Fruit fly (Drosophila melanogaster) whole organism, embryonic: ENCODE results near the gene Adgf-D.
A peak's percentile ranks its signal among the peaks of the same experiment; 100 is the strongest.

Source experiments
- Atf6 ChIP-seq: fragments of 200-800 bp; sonication (Bioruptor generic); IDR thresholded peaks from 2 replicates; pipeline ENCODE4 v1.3.6; 2022; ENCODE audit warnings: missing biosample characterization, missing genetic modification characterization
- CG10431 ChIP-seq: fragments of 200-800 bp; sonication (Bioruptor generic); optimal IDR thresholded peaks from 3 replicates; lab custom pipeline; 2018; ENCODE audit warnings: missing biosample characterization, mild to moderate bottlenecking, missing genetic modification characterization
- CG10979 ChIP-seq: fragments of 200-800 bp; sonication (Bioruptor generic); optimal IDR thresholded peaks from 2 replicates; lab custom pipeline; 2018; ENCODE audit warnings: missing biosample characterization, mild to moderate bottlenecking, missing genetic modification characterization, moderate library complexity
- CG12104 ChIP-seq: fragments of 200-800 bp; sonication (Bioruptor generic); optimal IDR thresholded peaks from 3 replicates; lab custom pipeline; 2016; ENCODE audit warnings: missing biosample characterization, missing genetic modification characterization
- CG12659 ChIP-seq: fragments of 200-800 bp; sonication (Bioruptor generic); optimal IDR thresholded peaks from 3 replicates; lab custom pipeline; 2017; ENCODE audit warnings: mild to moderate bottlenecking, missing biosample characterization, missing genetic modification reagents, missing genetic modification characterization
- CG14441 ChIP-seq: fragments of 200-800 bp; sonication (Bioruptor generic); IDR thresholded peaks from 2 replicates; pipeline ENCODE4 v1.3.6; 2022; ENCODE audit warnings: missing biosample characterization, missing genetic modification characterization
- CG1603 ChIP-seq: fragments of 200-800 bp; sonication (Bioruptor generic); optimal IDR thresholded peaks from 2 replicates; lab custom pipeline; 2019; ENCODE audit warnings: missing biosample characterization, mild to moderate bottlenecking, missing genetic modification characterization, moderate library complexity
- CG18619 ChIP-seq: fragments of 200-800 bp; sonication (Bioruptor generic); optimal IDR thresholded peaks from 3 replicates; lab custom pipeline; 2017; ENCODE audit warnings: missing biosample characterization, mild to moderate bottlenecking, missing genetic modification characterization
- CG3407 ChIP-seq: fragments of 200-800 bp; sonication (Bioruptor generic); optimal IDR thresholded peaks from 2 replicates; lab custom pipeline; 2018; ENCODE audit warnings: missing biosample characterization, mild to moderate bottlenecking, missing genetic modification characterization
- CG4360 ChIP-seq: fragments of 200-800 bp; sonication (Bioruptor generic); IDR thresholded peaks from 2 replicates; pipeline ENCODE4 v1.3.6; 2022; ENCODE audit warnings: missing biosample characterization, missing genetic modification characterization
- CG43689 ChIP-seq: fragments of 200-800 bp; sonication (Bioruptor generic); IDR thresholded peaks from 2 replicates; pipeline ENCODE4 v1.3.6; 2022; ENCODE audit warnings: missing biosample characterization, missing genetic modification characterization
- CG4707 ChIP-seq: fragments of 200-800 bp; sonication (Bioruptor generic); optimal IDR thresholded peaks from 2 replicates; lab custom pipeline; 2018; ENCODE audit warnings: missing biosample characterization, mild to moderate bottlenecking, missing genetic modification characterization, moderate library complexity
- CG6654 ChIP-seq: fragments of 200-800 bp; sonication (Bioruptor generic); optimal IDR thresholded peaks from 2 replicates; lab custom pipeline; 2017; ENCODE audit warnings: missing biosample characterization, mild to moderate bottlenecking, missing genetic modification characterization
- CG7357 ChIP-seq: fragments of 200-800 bp; sonication (Bioruptor generic); IDR thresholded peaks from 3 replicates; pipeline ENCODE4 v1.3.6; 2022; ENCODE audit warnings: missing biosample characterization, missing genetic modification characterization
- CG7372 ChIP-seq: fragments of 200-800 bp; sonication (Bioruptor generic); IDR thresholded peaks from 2 replicates; pipeline ENCODE4 v1.3.6; 2022; ENCODE audit warnings: missing biosample characterization, missing genetic modification characterization
- CG7556 ChIP-seq: fragments of 200-800 bp; sonication (Bioruptor generic); optimal IDR thresholded peaks from 2 replicates; lab custom pipeline; 2017; ENCODE audit warnings: missing biosample characterization, mild to moderate bottlenecking, missing genetic modification characterization
- CG7745 ChIP-seq: fragments of 200-800 bp; sonication (Bioruptor generic); optimal IDR thresholded peaks from 2 replicates; lab custom pipeline; 2018; ENCODE audit warnings: missing biosample characterization, mild to moderate bottlenecking, missing genetic modification characterization, moderate library complexity
- CG7963 ChIP-seq: fragments of 200-800 bp; sonication (Bioruptor generic); IDR thresholded peaks from 3 replicates; pipeline ENCODE4 v1.3.6; 2022; ENCODE audit warnings: missing biosample characterization, missing genetic modification characterization; ENCODE audit not compliant: partially characterized antibody
- CG8290 ChIP-seq, 3 experiments: fragments of 200-800 bp; sonication (Bioruptor generic); optimal IDR thresholded peaks; 2 replicates each; lab custom pipeline; 2016 to 2019; ENCODE audit warnings: missing biosample characterization in 3 of 3, missing genetic modification characterization in 3 of 3, mild to moderate bottlenecking in 2 of 3, moderate library complexity in 1 of 3
- ERR ChIP-seq: fragments of 200-800 bp; sonication (Bioruptor generic); optimal IDR thresholded peaks from 2 replicates; lab custom pipeline; 2016; ENCODE audit warnings: missing biosample characterization, missing genetic modification characterization
- HLH4C ChIP-seq: fragments of 200-800 bp; sonication (Bioruptor generic); IDR thresholded peaks from 3 replicates; pipeline ENCODE4 v1.3.6; 2022; ENCODE audit warnings: missing biosample characterization, missing genetic modification characterization; ENCODE audit not compliant: partially characterized antibody
- Hmr ChIP-seq: fragments of 200-800 bp; sonication (Bioruptor generic); optimal IDR thresholded peaks from 3 replicates; lab custom pipeline; 2017; ENCODE audit warnings: mild to moderate bottlenecking, missing biosample characterization, missing genetic modification reagents, missing genetic modification characterization
- Hr78 ChIP-seq, 2 experiments: fragments of 200-800 bp in 1 of 2; fragments of >200 bp in 1 of 2; sonication (Bioruptor generic) in 1 of 2; optimal IDR thresholded peaks; 2 replicates each; lab custom pipeline; 2017 to 2019; ENCODE audit warnings: missing biosample characterization in 2 of 2, missing genetic modification characterization in 2 of 2, mild to moderate bottlenecking in 1 of 2, moderate library complexity in 1 of 2
- MTF-1 ChIP-seq: fragments of 200-800 bp; sonication (Bioruptor generic); optimal IDR thresholded peaks from 2 replicates; lab custom pipeline; 2018; ENCODE audit warnings: missing biosample characterization, mild to moderate bottlenecking, missing genetic modification characterization, borderline replicate concordance
- NC2α ChIP-seq: fragments of 200-800 bp; sonication (Bioruptor generic); optimal IDR thresholded peaks from 2 replicates; lab custom pipeline; 2016; ENCODE audit warnings: missing biosample characterization, missing genetic modification characterization
- Side ChIP-seq: fragments of 200-800 bp; sonication (Bioruptor generic); optimal IDR thresholded peaks from 2 replicates; lab custom pipeline; 2016; ENCODE audit warnings: missing biosample characterization, missing genetic modification characterization
- ab ChIP-seq: fragments of 200-800 bp; sonication (Bioruptor generic); optimal IDR thresholded peaks from 2 replicates; lab custom pipeline; 2016; ENCODE audit warnings: missing biosample characterization, missing genetic modification characterization
- cad ChIP-seq: fragments of >200 bp; optimal IDR thresholded peaks from 2 replicates; lab custom pipeline; 2017; ENCODE audit warnings: missing biosample characterization, missing genetic modification characterization
- cas ChIP-seq: fragments of 200-800 bp; sonication (Bioruptor generic); IDR thresholded peaks from 2 replicates; pipeline ENCODE4 v1.3.6; 2022; ENCODE audit warnings: missing biosample characterization, missing genetic modification characterization
- chn ChIP-seq: fragments of 200-800 bp; sonication (Bioruptor generic); optimal IDR thresholded peaks from 2 replicates; lab custom pipeline; 2016; ENCODE audit warnings: missing biosample characterization, missing genetic modification characterization
- crp ChIP-seq, 2 experiments: fragments of 200-800 bp; sonication (Bioruptor generic); optimal IDR thresholded peaks; 2 replicates in 1 of 2; 3 replicates in 1 of 2; lab custom pipeline; 2017; ENCODE audit warnings: missing biosample characterization in 2 of 2, missing genetic modification characterization in 2 of 2, mild to moderate bottlenecking in 1 of 2, moderate library complexity in 1 of 2
- da ChIP-seq: fragments of 200-800 bp; sonication (Bioruptor generic); optimal IDR thresholded peaks from 2 replicates; lab custom pipeline; 2016; ENCODE audit warnings: missing biosample characterization, missing genetic modification characterization
- danr ChIP-seq: fragments of 200-800 bp; sonication (Bioruptor generic); IDR thresholded peaks from 2 replicates; pipeline ENCODE4 v1.3.6; 2022; ENCODE audit warnings: missing biosample characterization, missing genetic modification characterization
- disco-r ChIP-seq: fragments of 200-800 bp; sonication (Bioruptor generic); optimal IDR thresholded peaks from 2 replicates; lab custom pipeline; 2016; ENCODE audit warnings: missing biosample characterization, missing genetic modification characterization
- en ChIP-seq: fragments of 200-800 bp; sonication (Bioruptor generic); optimal IDR thresholded peaks from 2 replicates; lab custom pipeline; 2016; ENCODE audit warnings: missing biosample characterization, missing genetic modification characterization
- esg ChIP-seq: fragments of 200-800 bp; sonication (Bioruptor generic); conservative IDR thresholded peaks from 2 replicates; pipeline ENCODE4 v1.3.6; 2022; ENCODE audit warnings: missing biosample characterization, missing genetic modification characterization
- ewg ChIP-seq: fragments of 200-800 bp; sonication (Bioruptor generic); optimal IDR thresholded peaks from 3 replicates; lab custom pipeline; 2017; ENCODE audit warnings: mild to moderate bottlenecking, missing biosample characterization, missing genetic modification reagents, missing genetic modification characterization
- fu2 ChIP-seq: fragments of 200-800 bp; sonication (Bioruptor generic); optimal IDR thresholded peaks from 2 replicates; lab custom pipeline; 2016; ENCODE audit warnings: missing biosample characterization, missing genetic modification characterization
- gcm2 ChIP-seq: fragments of 200-800 bp; sonication (Bioruptor generic); optimal IDR thresholded peaks from 2 replicates; lab custom pipeline; 2016; ENCODE audit warnings: missing biosample characterization, missing genetic modification characterization
- jigr1 ChIP-seq: fragments of 200-800 bp; sonication (Bioruptor generic); IDR thresholded peaks from 3 replicates; pipeline ENCODE4 v1.3.6; 2022; ENCODE audit warnings: missing biosample characterization, missing genetic modification characterization
- nerfin-2 ChIP-seq: fragments of 200-800 bp; sonication (Bioruptor generic); IDR thresholded peaks from 2 replicates; pipeline ENCODE4 v1.3.6; 2022; ENCODE audit warnings: missing biosample characterization, missing genetic modification characterization; ENCODE audit not compliant: partially characterized antibody
- otp ChIP-seq: fragments of 200-800 bp; sonication (Bioruptor generic); IDR thresholded peaks from 3 replicates; pipeline ENCODE4, ENCODE4 v1.3.6; 2022; ENCODE audit warnings: missing biosample characterization, missing genetic modification characterization
- pan ChIP-seq, 4 experiments: fragments of >200 bp in 3 of 4; fragments of 200-800 bp in 1 of 4; sonication (Bioruptor generic) in 1 of 4; optimal IDR thresholded peaks in 3 of 4; IDR thresholded peaks in 1 of 4; 2 replicates each; pipeline versions ENCODE4 v1.3.6 to Lab custom; 2017 to 2022; ENCODE audit warnings: missing biosample characterization in 2 of 4, missing genetic modification characterization in 2 of 4, mixed read lengths in 1 of 4
- sqz ChIP-seq: fragments of 200-800 bp; sonication (Bioruptor generic); optimal IDR thresholded peaks from 3 replicates; lab custom pipeline; 2018; ENCODE audit warnings: missing biosample characterization, mild to moderate bottlenecking, missing genetic modification characterization
- tll ChIP-seq, 2 experiments: fragments of 200-800 bp in 1 of 2; fragments of >200 bp in 1 of 2; sonication (Bioruptor generic) in 1 of 2; optimal IDR thresholded peaks; 2 replicates each; lab custom pipeline; 2017 to 2019; ENCODE audit warnings: missing biosample characterization in 2 of 2, missing genetic modification characterization in 2 of 2, mild to moderate bottlenecking in 1 of 2, moderate library complexity in 1 of 2
- toy ChIP-seq: fragments of 200-800 bp; sonication (Bioruptor generic); IDR thresholded peaks from 2 replicates; pipeline ENCODE4 v1.3.6; 2022; ENCODE audit warnings: missing biosample characterization, missing genetic modification characterization
- tx ChIP-seq: fragments of 200-800 bp; sonication (Bioruptor generic); optimal IDR thresholded peaks from 2 replicates; lab custom pipeline; 2016; ENCODE audit warnings: missing biosample characterization, missing genetic modification characterization

The Adgf-D gene

dm6 chr3R:13660924-13661659 lies 44.1 kb downstream of the Adgf-D start, which contains the start of gene B52 (continued):
- TF ChIP-seq CG6654 (GFP tag; lab: Kevin White, UChicago) (no peak), jigr1 (GFP tag; lab: Robert Waterston, UW) (no peak), Atf6 (peak; percentile 57), otp (GFP tag; lab: Robert Waterston, UW) (peak; percentile 81; the same call in 2 of the 3 replicates), CG43689 (GFP tag; lab: Robert Waterston, UW) (no peak), sqz (GFP tag; lab: Kevin White, UChicago) (peak; percentile 67), Side (peak; percentile 68), CG1603 (tag; lab: Kevin White, UChicago) (peak; percentile 83), CG4707 (GFP tag; lab: Kevin White, UChicago) (peak; percentile 82), fu2 (GFP tag; lab: Kevin White, UChicago) (peak; percentile 17), Hr78 (GFP tag; optimal IDR thresholded peaks at IDR 0.05; lab: Kevin White, UChicago) (no peak), CG7372 (GFP tag; lab: Robert Waterston, UW) (no peak; the same call in 1 of the 2 replicates), pan (optimal IDR thresholded peaks at IDR 0.05; lab: Kevin White, UChicago) (no peak), pan (GFP tag; optimal IDR thresholded peaks at IDR 0.05 in 1 of 2, IDR thresholded peaks at IDR 0.05 in 1 of 2) (peak in 1 of 2 experiments; percentile 65), da (GFP tag; lab: Kevin White, UChicago) (peak; percentile 51), CG14441 (peak; percentile 47; the same call in 1 of the 2 replicates), CG7963 (GFP tag; lab: Robert Waterston, UW) (0 out of 3 replicates have a peak, but pooled peaks have one; percentile 28), tll (GFP tag; optimal IDR thresholded peaks at IDR 0.05; lab: Kevin White, UChicago) (peak in 1 of 2 experiments; percentile 45), ewg (GFP tag; lab: Kevin White, UChicago) (peak; percentile 44), CG18619 (GFP tag; lab: Kevin White, UChicago) (peak; percentile 72), CG7745 (tag; lab: Kevin White, UChicago) (no peak), Hmr (peak; percentile 77), NC2α (GFP tag; lab: Kevin White, UChicago) (peak; percentile 1), gcm2 (GFP tag; lab: Kevin White, UChicago) (peak; percentile 31), crp (GFP tag; optimal IDR thresholded peaks at IDR 0.05; lab: Kevin White, UChicago) (peak in 1 of 2 experiments; percentile 20), ERR (peak; percentile 16), nerfin-2 (no peak), CG12104 (GFP tag; lab: Kevin White, UChicago) (peak; percentile 8), MTF-1 (GFP tag; lab: Kevin White, UChicago) (peak; percentile 87), cad (GFP tag; lab: Kevin White, UChicago) (no peak), tx (GFP tag; lab: Kevin White, UChicago) (no peak), CG7357 (GFP tag; lab: Robert Waterston, UW) (peak; percentile 31; the same call in 1 of the 3 replicates), CG7556 (GFP tag; lab: Kevin White, UChicago) (no peak), HLH4C (GFP tag; lab: Robert Waterston, UW) (peak; percentile 52; the same call in 2 of the 3 replicates), CG4360 (no peak), CG10979 (tag; lab: Kevin White, UChicago) (peak; percentile 32), ab (GFP tag; lab: Kevin White, UChicago) (peak; percentile 16), disco-r (GFP tag; lab: Kevin White, UChicago) (peak; percentile 62), en (peak; percentile 57), CG3407 (GFP tag; lab: Kevin White, UChicago) (peak; percentile 50), CG10431 (GFP tag; lab: Kevin White, UChicago) (peak; percentile 98), CG12659 (peak; percentile 93), esg (GFP tag; lab: Robert Waterston, UW) (peak; percentile 59), CG8290 (GFP tag; optimal IDR thresholded peaks at IDR 0.05; lab: Kevin White, UChicago) (no peak), CG8290 (tag; optimal IDR thresholded peaks at IDR 0.05; lab: Kevin White, UChicago) (peak in 1 of 2 experiments; percentile 51), chn (GFP tag; lab: Kevin White, UChicago) (peak; percentile 39), toy (no peak), cas (GFP tag; lab: Robert Waterston, UW) (no peak), danr (no peak)
